In the genomic region with DNA sequence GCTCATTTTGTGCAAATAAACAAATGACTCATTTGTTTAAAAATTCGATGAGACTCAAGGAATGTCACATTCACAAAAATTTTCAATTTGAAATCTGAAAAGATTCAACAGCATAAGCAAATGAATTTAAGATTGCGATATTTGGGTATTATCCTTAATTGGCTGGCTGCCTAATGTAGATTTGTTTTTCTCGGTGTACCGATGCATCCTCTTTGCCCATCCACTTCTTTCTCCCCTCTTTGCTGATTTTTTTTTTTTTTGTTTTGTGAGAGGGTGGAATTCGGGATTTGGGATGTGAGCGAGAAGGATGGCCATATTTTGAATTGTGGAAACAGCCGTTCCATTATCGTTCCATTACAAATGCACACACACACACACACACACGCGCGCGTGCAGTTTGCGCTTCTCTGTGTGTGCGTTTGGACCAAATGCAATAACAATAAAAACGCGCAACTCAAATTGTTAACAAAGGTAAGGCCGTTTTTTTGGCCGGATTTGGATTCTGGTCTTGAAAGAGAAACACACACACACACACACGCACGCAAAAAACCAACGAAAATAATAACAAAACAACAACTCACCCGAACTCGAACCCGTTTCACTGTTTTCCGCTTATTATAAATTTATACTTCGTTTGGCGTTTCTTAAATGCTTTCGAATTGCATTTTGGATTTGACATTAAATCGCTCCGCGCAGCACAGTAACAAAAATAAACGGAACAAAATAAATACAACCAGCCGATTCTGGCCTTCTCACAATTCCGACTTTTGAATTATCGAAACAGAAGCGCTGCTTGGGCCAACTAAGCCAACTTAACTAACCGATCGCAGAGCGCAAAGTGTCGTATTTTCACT, we compare ENCODE assay signal across 1 fruit fly cellular context.
TF ChIP-seq lines count a peak whose summit lies in the region.

No protein-coding gene starts in this region.

TF ChIP-seq in whole organism, embryonic, 481 proteins besides CTCF, POLR2A, EP300 and RAD21 (continued from another document and continues in another):
- TF ChIP-seq yki (optimal IDR thresholded peaks at IDR 0.05; lab: Kevin White, UChicago) (no peak), CG18599 (GFP tag; optimal IDR thresholded peaks at IDR 0.05; lab: Kevin White, UChicago) (no peak), CG11695 (GFP tag; IDR thresholded peaks at IDR 0.05; lab: Robert Waterston, UW) (0 out of 3 replicates have a peak, but pooled peaks have one; percentile 25), CG18764 (GFP tag; optimal IDR thresholded peaks at IDR 0.05; lab: Kevin White, UChicago) (peak; percentile 41), NFAT (GFP tag; IDR thresholded peaks at IDR 0.05; lab: Robert Waterston, UW) (no peak), Bteb2 (GFP tag; optimal IDR thresholded peaks at IDR 0.05; lab: Kevin White, UChicago) (no peak), Med (GFP tag; lab: Kevin White, UChicago) (peak; percentile 41), CG17385 (GFP tag; optimal IDR thresholded peaks at IDR 0.05; lab: Kevin White, UChicago) (peak; percentile 28), CG15011 (GFP tag; optimal IDR thresholded peaks at IDR 0.05; lab: Kevin White, UChicago) (no peak), sim (GFP tag; IDR thresholded peaks at IDR 0.05; lab: Robert Waterston, UW) (peak; percentile 45; the same call in 1 of the 2 replicates), CG12299 (tag; optimal IDR thresholded peaks at IDR 0.05; lab: Kevin White, UChicago) (no peak), zf30C (GFP tag; optimal IDR thresholded peaks at IDR 0.05; lab: Kevin White, UChicago) (peak; percentile 77), MESR4 (GFP tag; optimal IDR thresholded peaks at IDR 0.05; lab: Kevin White, UChicago) (no peak), CG14965 (GFP tag; optimal IDR thresholded peaks at IDR 0.05; lab: Kevin White, UChicago; ENCODE audit: borderline replicate concordance) (no peak), phol (tag; optimal IDR thresholded peaks at IDR 0.05; lab: Kevin White, UChicago) (peak; percentile 72), peb (GFP tag; IDR thresholded peaks at IDR 0.05; lab: Robert Waterston, UW) (no peak), CG7745 (tag; optimal IDR thresholded peaks at IDR 0.05; lab: Kevin White, UChicago) (no peak), CG1603 (tag; optimal IDR thresholded peaks at IDR 0.05; lab: Kevin White, UChicago) (peak; percentile 58), CG16863 (GFP tag; optimal IDR thresholded peaks at IDR 0.05; lab: Kevin White, UChicago) (peak; percentile 44), CG3838 (GFP tag; optimal IDR thresholded peaks at IDR 0.05; lab: Kevin White, UChicago) (no peak), CG9215 (GFP tag; IDR thresholded peaks at IDR 0.05; lab: Robert Waterston, UW) (no peak), org-1 (GFP tag; optimal IDR thresholded peaks at IDR 0.05; lab: Kevin White, UChicago) (peak; percentile 25), oc (tag; optimal IDR thresholded peaks at IDR 0.05; lab: Kevin White, UChicago) (no peak), CG7786 (GFP tag; optimal IDR thresholded peaks at IDR 0.05; lab: Kevin White, UChicago) (peak; percentile 4), hkb (optimal IDR thresholded peaks at IDR 0.05; lab: Kevin White, UChicago) (no peak), hkb (GFP tag; IDR thresholded peaks at IDR 0.05; lab: Robert Waterston, UW) (peak; percentile 62; the same call in 1 of the 2 replicates), ase (GFP tag; IDR thresholded peaks at IDR 0.05; lab: Robert Waterston, UW) (no peak), scrt (GFP tag; optimal IDR thresholded peaks at IDR 0.05; lab: Kevin White, UChicago) (no peak), pita (GFP tag; optimal IDR thresholded peaks at IDR 0.05; lab: Kevin White, UChicago) (no peak), chinmo (GFP tag; IDR thresholded peaks at IDR 0.05; lab: Robert Waterston, UW; ENCODE audit: partially characterized antibody) (no peak), CG11723 (GFP tag; optimal IDR thresholded peaks at IDR 0.05; lab: Kevin White, UChicago) (peak; percentile 7), ken (GFP tag; IDR thresholded peaks at IDR 0.05; lab: Robert Waterston, UW) (no peak), CG15696 (tag; optimal IDR thresholded peaks at IDR 0.05; lab: Kevin White, UChicago) (peak; percentile 41), dysf (GFP tag; IDR thresholded peaks at IDR 0.05; lab: Robert Waterston, UW) (no peak), CHES-1-like (GFP tag; optimal IDR thresholded peaks at IDR 0.05; lab: Kevin White, UChicago) (no peak), CG2129 (GFP tag; IDR thresholded peaks at IDR 0.05; lab: Robert Waterston, UW; ENCODE audit: partially characterized antibody) (no peak), Deaf1 (tag; optimal IDR thresholded peaks at IDR 0.05; lab: Kevin White, UChicago) (peak; percentile 26), CG16813 (GFP tag; IDR thresholded peaks at IDR 0.05; lab: Robert Waterston, UW; ENCODE audit: partially characterized antibody) (no peak), ac (GFP tag; optimal IDR thresholded peaks at IDR 0.05; lab: Kevin White, UChicago) (no peak), eve (GFP tag; optimal IDR thresholded peaks at IDR 0.05; lab: Kevin White, UChicago) (no peak), Doc3 (GFP tag; IDR thresholded peaks at IDR 0.05; lab: Robert Waterston, UW; ENCODE audit: partially characterized antibody) (no peak), CG30431 (GFP tag; optimal IDR thresholded peaks at IDR 0.05; lab: Kevin White, UChicago) (peak; percentile 51), psq (GFP tag; optimal IDR thresholded peaks at IDR 0.05; lab: Kevin White, UChicago) (peak; percentile 26), ab (GFP tag; optimal IDR thresholded peaks at IDR 0.05; lab: Kevin White, UChicago) (no peak), NK7.1 (GFP tag; optimal IDR thresholded peaks at IDR 0.05; lab: Kevin White, UChicago) (no peak), CG10209 (GFP tag; optimal IDR thresholded peaks at IDR 0.05; lab: Kevin White, UChicago) (peak; percentile 7), CG6689 (GFP tag; IDR thresholded peaks at IDR 0.05; lab: Robert Waterston, UW) (peak; percentile 48; the same call in 1 of the 2 replicates), CG8924 (tag; optimal IDR thresholded peaks at IDR 0.05; lab: Kevin White, UChicago) (peak; percentile 52), NC2β (GFP tag; optimal IDR thresholded peaks at IDR 0.05; lab: Kevin White, UChicago) (peak; percentile 63), ham (GFP tag; IDR thresholded peaks at IDR 0.05; lab: Robert Waterston, UW) (no peak), lbe (GFP tag; optimal IDR thresholded peaks at IDR 0.05; lab: Kevin White, UChicago) (peak; percentile 32), CG5245 (GFP tag; optimal IDR thresholded peaks at IDR 0.05; lab: Kevin White, UChicago) (peak; percentile 3), Lim3 (GFP tag; IDR thresholded peaks at IDR 0.05; lab: Robert Waterston, UW) (no peak), CG11093 (GFP tag; IDR thresholded peaks at IDR 0.05; lab: Robert Waterston, UW) (0 out of 3 replicates have a peak, but pooled peaks have one; percentile 52), corto (GFP tag; optimal IDR thresholded peaks at IDR 0.05; lab: Kevin White, UChicago) (no peak), B-H2 (GFP tag; optimal IDR thresholded peaks at IDR 0.05; lab: Kevin White, UChicago) (no peak), CG14710 (tag; optimal IDR thresholded peaks at IDR 0.05; lab: Kevin White, UChicago) (peak; percentile 70), Sry-δ (GFP tag; optimal IDR thresholded peaks at IDR 0.05; lab: Kevin White, UChicago) (no peak), sens (GFP tag; lab: Kevin White, UChicago) (peak; percentile 95), CG6854 (GFP tag; optimal IDR thresholded peaks at IDR 0.05; lab: Kevin White, UChicago) (no peak), CG7357 (GFP tag; IDR thresholded peaks at IDR 0.05; lab: Robert Waterston, UW) (no peak), lola (GFP tag; optimal IDR thresholded peaks at IDR 0.05; lab: Kevin White, UChicago) (peak in 1 of 3 experiments; percentile 72), Hr78 (GFP tag; optimal IDR thresholded peaks at IDR 0.05; lab: Kevin White, UChicago) (no peak), CG15479 (GFP tag; optimal IDR thresholded peaks at IDR 0.05; lab: Kevin White, UChicago) (no peak), CG2116 (GFP tag; optimal IDR thresholded peaks at IDR 0.05; lab: Kevin White, UChicago) (no peak), Usf (GFP tag; optimal IDR thresholded peaks at IDR 0.05; lab: Kevin White, UChicago) (no peak), dm (GFP tag; optimal IDR thresholded peaks at IDR 0.05; lab: Kevin White, UChicago) (no peak), CG10267 (tag; optimal IDR thresholded peaks at IDR 0.05; lab: Kevin White, UChicago) (peak; percentile 51), pum (GFP tag; optimal IDR thresholded peaks at IDR 0.05; lab: Kevin White, UChicago) (peak; percentile 32), CG1024 (GFP tag; IDR thresholded peaks at IDR 0.05; lab: Robert Waterston, UW) (no peak; the same call in 1 of the 2 replicates), Oaz (GFP tag; IDR thresholded peaks at IDR 0.05; lab: Robert Waterston, UW) (no peak), sisA (GFP tag; IDR thresholded peaks at IDR 0.05; lab: Robert Waterston, UW) (peak; percentile 54; the same call in 1 of the 2 replicates), pros (GFP tag; optimal IDR thresholded peaks at IDR 0.05; lab: Kevin White, UChicago) (no peak), CG16815 (GFP tag; optimal IDR thresholded peaks at IDR 0.05; lab: Kevin White, UChicago) (peak; percentile 35), CG4820 (GFP tag; optimal IDR thresholded peaks at IDR 0.05; lab: Kevin White, UChicago) (peak; percentile 50), klu (GFP tag; IDR thresholded peaks at IDR 0.05; lab: Robert Waterston, UW) (no peak), CG33557 (GFP tag; optimal IDR thresholded peaks at IDR 0.05; lab: Kevin White, UChicago) (peak; percentile 24), h (optimal IDR thresholded peaks at IDR 0.05; lab: Kevin White, UChicago) (no peak), CG12104 (GFP tag; optimal IDR thresholded peaks at IDR 0.05; lab: Kevin White, UChicago) (no peak), CG8281 (tag; optimal IDR thresholded peaks at IDR 0.05; lab: Kevin White, UChicago) (no peak), CG2889 (GFP tag; IDR thresholded peaks at IDR 0.05; lab: Robert Waterston, UW) (no peak), trh (GFP tag; optimal IDR thresholded peaks at IDR 0.05; lab: Kevin White, UChicago) (no peak), tin (GFP tag; optimal IDR thresholded peaks at IDR 0.05; lab: Kevin White, UChicago) (peak; percentile 57), lov (optimal IDR thresholded peaks at IDR 0.05; lab: Kevin White, UChicago) (no peak), lov (GFP tag; IDR thresholded peaks at IDR 0.05; lab: Robert Waterston, UW) (no peak), CG10366 (GFP tag; IDR thresholded peaks at IDR 0.05; lab: Robert Waterston, UW) (no peak), CG31388 (GFP tag; optimal IDR thresholded peaks at IDR 0.05; lab: Kevin White, UChicago) (no peak), tap (tag; optimal IDR thresholded peaks at IDR 0.05; lab: Kevin White, UChicago) (no peak), sc (optimal IDR thresholded peaks at IDR 0.05; lab: Kevin White, UChicago) (no peak), sc (GFP tag; optimal IDR thresholded peaks at IDR 0.05; lab: Kevin White, UChicago) (peak; percentile 40), CG11456 (GFP tag; IDR thresholded peaks at IDR 0.05; lab: Robert Waterston, UW) (no peak), ssp (GFP tag; IDR thresholded peaks at IDR 0.05; lab: Robert Waterston, UW) (no peak), al (GFP tag; IDR thresholded peaks at IDR 0.05; lab: Robert Waterston, UW) (no peak), Dref (GFP tag; IDR thresholded peaks at IDR 0.05; lab: Robert Waterston, UW) (no peak), CG7928 (GFP tag; optimal IDR thresholded peaks at IDR 0.05; lab: Kevin White, UChicago) (no peak), CG13123 (GFP tag; optimal IDR thresholded peaks at IDR 0.05; lab: Kevin White, UChicago) (peak; percentile 4), ro (GFP tag; IDR thresholded peaks at IDR 0.05; lab: Robert Waterston, UW) (no peak), Hr3 (GFP tag; optimal IDR thresholded peaks at IDR 0.05; lab: Kevin White, UChicago) (peak; percentile 40), CrebB (tag; optimal IDR thresholded peaks at IDR 0.05; lab: Kevin White, UChicago) (no peak), CG12071 (GFP tag; optimal IDR thresholded peaks at IDR 0.05; lab: Kevin White, UChicago) (no peak), nom (GFP tag; optimal IDR thresholded peaks at IDR 0.05; lab: Kevin White, UChicago) (peak; percentile 6), kah (GFP tag; optimal IDR thresholded peaks at IDR 0.05; lab: Kevin White, UChicago) (no peak), Dp (GFP tag; optimal IDR thresholded peaks at IDR 0.05; lab: Kevin White, UChicago) (no peak), CG10321 (GFP tag; IDR thresholded peaks at IDR 0.05; lab: Robert Waterston, UW) (0 out of 2 replicates have a peak, but pooled peaks have one; percentile 10), her (GFP tag; optimal IDR thresholded peaks at IDR 0.05; lab: Kevin White, UChicago) (peak; percentile 36), Fer1 (GFP tag; optimal IDR thresholded peaks at IDR 0.05; lab: Kevin White, UChicago) (no peak), Xrp1 (GFP tag; IDR thresholded peaks at IDR 0.05; lab: Robert Waterston, UW) (peak; percentile 76), fru (optimal IDR thresholded peaks at IDR 0.05; lab: Kevin White, UChicago) (no peak), fd96Cb (tag; optimal IDR thresholded peaks at IDR 0.05; lab: Kevin White, UChicago) (peak; percentile 65), CG18262 (tag; optimal IDR thresholded peaks at IDR 0.05; lab: Kevin White, UChicago) (peak; percentile 73), Dfd (GFP tag; optimal IDR thresholded peaks at IDR 0.05; lab: Kevin White, UChicago) (no peak), Blimp-1 (GFP tag; optimal IDR thresholded peaks at IDR 0.05; lab: Kevin White, UChicago) (peak; percentile 61), Fer3 (tag; optimal IDR thresholded peaks at IDR 0.05; lab: Kevin White, UChicago) (peak; percentile 16), Optix (GFP tag; IDR thresholded peaks at IDR 0.05; lab: Robert Waterston, UW) (peak; percentile 37; the same call in 1 of the 3 replicates), CG8290 (GFP tag; optimal IDR thresholded peaks at IDR 0.05; lab: Kevin White, UChicago) (peak; percentile 5), CG8290 (tag; optimal IDR thresholded peaks at IDR 0.05; lab: Kevin White, UChicago) (no peak), HmgD (GFP tag; optimal IDR thresholded peaks at IDR 0.05; lab: Kevin White, UChicago) (no peak), da (GFP tag; optimal IDR thresholded peaks at IDR 0.05; lab: Kevin White, UChicago) (peak; percentile 8), fd3F (GFP tag; optimal IDR thresholded peaks at IDR 0.05; lab: Kevin White, UChicago) (no peak), row (GFP tag; IDR thresholded peaks at IDR 0.05; lab: Robert Waterston, UW) (peak; percentile 48; the same call in 1 of the 3 replicates), CG5180 (GFP tag; optimal IDR thresholded peaks at IDR 0.05; lab: Kevin White, UChicago) (no peak), CG6813 (GFP tag; optimal IDR thresholded peaks at IDR 0.05; lab: Kevin White, UChicago) (peak; percentile 43), CG8944 (GFP tag; optimal IDR thresholded peaks at IDR 0.05; lab: Kevin White, UChicago) (peak; percentile 9), ara (GFP tag; IDR thresholded peaks at IDR 0.05; lab: Robert Waterston, UW) (0 out of 2 replicates have a peak, but pooled peaks have one; percentile 46)
